Fruit fly (Drosophila melanogaster): ENCODE data around the gene CG33235.

dm6 chrX:11520209-11520608, 28.8 kb upstream of the CG33235 start:
- TF ChIP-seq h (optimal IDR thresholded peaks at IDR 0.05): no peak
- TF ChIP-seq psq (optimal IDR thresholded peaks at IDR 0.05): no peak
- TF ChIP-seq Sin3A (optimal IDR thresholded peaks at IDR 0.05): no peak
- TF ChIP-seq Myc (optimal IDR thresholded peaks at IDR 0.05): no peak
- TF ChIP-seq insv (optimal IDR thresholded peaks at IDR 0.05): no peak
